Fruit fly (Drosophila melanogaster) whole organism, embryonic: Measurements from ENCODE around the gene CG6142.

Experiments
- Adf1 ChIP-seq: fragments of 200-800 bp; sonication (Bioruptor generic); IDR thresholded peaks from 2 replicates; pipeline ENCODE4 v1.3.6; 2022; ENCODE audit warnings: missing biosample characterization, missing genetic modification characterization
- CG1024 ChIP-seq: fragments of 200-800 bp; sonication (Bioruptor generic); IDR thresholded peaks from 2 replicates; pipeline ENCODE4 v1.3.6; 2022; ENCODE audit warnings: missing biosample characterization, missing genetic modification characterization
- CG10565 ChIP-seq: fragments of 200-800 bp; sonication (Bioruptor generic); optimal IDR thresholded peaks from 3 replicates; lab custom pipeline; 2016; ENCODE audit warnings: missing biosample characterization, mild to moderate bottlenecking, missing genetic modification characterization
- CG11247 ChIP-seq: fragments of 200-800 bp; sonication (Bioruptor generic); IDR thresholded peaks from 2 replicates; pipeline ENCODE4 v1.3.6; 2022; ENCODE audit warnings: missing biosample characterization, missing genetic modification characterization
- CG11504 ChIP-seq: fragments of 200-800 bp; sonication (Bioruptor generic); optimal IDR thresholded peaks from 3 replicates; lab custom pipeline; 2019; ENCODE audit warnings: missing biosample characterization, mild to moderate bottlenecking, missing genetic modification characterization, moderate library complexity
- CG13296 ChIP-seq: fragments of 200-800 bp; sonication (Bioruptor generic); optimal IDR thresholded peaks from 3 replicates; lab custom pipeline; 2018; ENCODE audit warnings: missing biosample characterization, mild to moderate bottlenecking, missing genetic modification characterization
- CG14667 ChIP-seq: fragments of 200-800 bp; sonication (Bioruptor generic); IDR thresholded peaks from 2 replicates; pipeline ENCODE4 v1.3.6; 2022; ENCODE audit warnings: missing biosample characterization, missing genetic modification characterization
- CG15479 ChIP-seq: fragments of 200-800 bp; sonication (Bioruptor generic); optimal IDR thresholded peaks from 3 replicates; lab custom pipeline; 2019; ENCODE audit warnings: missing biosample characterization, mild to moderate bottlenecking, missing genetic modification characterization, moderate library complexity
- CG15514 ChIP-seq: fragments of 200-800 bp; sonication (Bioruptor generic); optimal IDR thresholded peaks from 3 replicates; lab custom pipeline; 2017; ENCODE audit warnings: missing biosample characterization, missing genetic modification characterization, mild to moderate bottlenecking, moderate library complexity, missing genetic modification reagents
- CG15601 ChIP-seq: fragments of 200-800 bp; sonication (Bioruptor generic); optimal IDR thresholded peaks from 3 replicates; lab custom pipeline; 2019; ENCODE audit warnings: missing biosample characterization, mild to moderate bottlenecking, missing genetic modification characterization, moderate library complexity
- CG1603 ChIP-seq: fragments of 200-800 bp; sonication (Bioruptor generic); optimal IDR thresholded peaks from 2 replicates; lab custom pipeline; 2019; ENCODE audit warnings: missing biosample characterization, mild to moderate bottlenecking, missing genetic modification characterization, moderate library complexity
- CG2712 ChIP-seq: fragments of 200-800 bp; optimal IDR thresholded peaks from 3 replicates; lab custom pipeline; 2019; ENCODE audit warnings: missing biosample characterization, mild to moderate bottlenecking, missing genetic modification characterization, moderate library complexity
- CG31365 ChIP-seq: fragments of 200-800 bp; sonication (Bioruptor generic); optimal IDR thresholded peaks from 2 replicates; lab custom pipeline; 2018; ENCODE audit warnings: missing biosample characterization, mild to moderate bottlenecking, missing genetic modification characterization
- CG8290 ChIP-seq, 3 experiments: fragments of 200-800 bp; sonication (Bioruptor generic); optimal IDR thresholded peaks; 2 replicates each; lab custom pipeline; 2016 to 2019; ENCODE audit warnings: missing biosample characterization in 3 of 3, missing genetic modification characterization in 3 of 3, mild to moderate bottlenecking in 2 of 3, moderate library complexity in 1 of 3
- CG8765 ChIP-seq: fragments of 200-800 bp; sonication (Bioruptor generic); IDR thresholded peaks from 2 replicates; pipeline ENCODE4 v1.3.6; 2022; ENCODE audit warnings: missing biosample characterization, missing genetic modification characterization
- CG9817 ChIP-seq: fragments of 200-800 bp; sonication (Bioruptor generic); optimal IDR thresholded peaks from 2 replicates; lab custom pipeline; 2018; ENCODE audit warnings: missing biosample characterization, mild to moderate bottlenecking, missing genetic modification characterization, moderate library complexity
- CTCF ChIP-seq: fragments of 200-800 bp; sonication (Bioruptor generic); optimal IDR thresholded peaks from 2 replicates; lab custom pipeline; 2017; ENCODE audit warnings: missing biosample characterization, mild to moderate bottlenecking, missing genetic modification characterization, moderate library complexity
- CoRest ChIP-seq: fragments of 200-800 bp; sonication (Bioruptor generic); optimal IDR thresholded peaks from 3 replicates; lab custom pipeline; 2018; ENCODE audit warnings: missing biosample characterization, mild to moderate bottlenecking, missing genetic modification characterization, moderate library complexity
- Dek ChIP-seq: fragments of 200-800 bp; sonication (Bioruptor generic); optimal IDR thresholded peaks from 3 replicates; lab custom pipeline; 2019; ENCODE audit warnings: missing biosample characterization, mild to moderate bottlenecking, missing genetic modification characterization, moderate library complexity
- Dp ChIP-seq: fragments of 200-800 bp; sonication (Bioruptor generic); optimal IDR thresholded peaks from 2 replicates; lab custom pipeline; 2018; ENCODE audit warnings: missing biosample characterization, mild to moderate bottlenecking, missing genetic modification characterization, moderate library complexity
- E2f2 ChIP-seq: fragments of 200-800 bp; sonication (Bioruptor generic); IDR thresholded peaks from 2 replicates; pipeline ENCODE4 v1.3.6; 2022; ENCODE audit warnings: missing biosample characterization, missing genetic modification characterization
- Eip74EF ChIP-seq, 2 experiments: fragments of 200-800 bp in 1 of 2; fragments of >200 bp in 1 of 2; sonication (Bioruptor generic) in 1 of 2; optimal IDR thresholded peaks; 2 replicates each; lab custom pipeline; 2017 to 2019; ENCODE audit warnings: missing biosample characterization in 2 of 2, missing genetic modification characterization in 2 of 2, mild to moderate bottlenecking in 1 of 2, moderate library complexity in 1 of 2
- Ets97D ChIP-seq: fragments of 200-800 bp; sonication (Bioruptor generic); optimal IDR thresholded peaks from 3 replicates; lab custom pipeline; 2016; ENCODE audit warnings: missing biosample characterization, missing genetic modification characterization
- Gsc ChIP-seq: fragments of 200-800 bp; sonication (Bioruptor generic); IDR thresholded peaks from 2 replicates; pipeline ENCODE4 v1.3.6; 2022; ENCODE audit warnings: missing biosample characterization, missing genetic modification characterization
- HmgZ ChIP-seq: fragments of 200-800 bp; sonication (Bioruptor generic); optimal IDR thresholded peaks from 2 replicates; lab custom pipeline; 2018; ENCODE audit warnings: missing biosample characterization, mild to moderate bottlenecking, missing genetic modification characterization
- Lhr ChIP-seq: fragments of 200-800 bp; sonication (Bioruptor generic); optimal IDR thresholded peaks from 3 replicates; lab custom pipeline; 2017; ENCODE audit warnings: mild to moderate bottlenecking, missing biosample characterization, missing genetic modification reagents, missing genetic modification characterization
- Med ChIP-seq: fragments of 200-800 bp; sonication (Bioruptor generic); peaks from one replicate; lab custom pipeline; 2016; ENCODE audit warnings: missing biosample characterization, missing genetic modification characterization, mild to moderate bottlenecking, inconsistent platforms, moderate library complexity
- Nf-YC ChIP-seq: fragments of 200-800 bp; optimal IDR thresholded peaks from 3 replicates; lab custom pipeline; 2019; ENCODE audit warnings: missing biosample characterization, mild to moderate bottlenecking, missing genetic modification characterization, moderate library complexity
- Opbp ChIP-seq: fragments of 200-800 bp; sonication (Bioruptor generic); IDR thresholded peaks from 3 replicates; pipeline ENCODE4 v1.3.6; 2022; ENCODE audit warnings: missing biosample characterization, missing genetic modification characterization; ENCODE audit not compliant: partially characterized antibody
- Sin3A ChIP-seq: fragments of >200 bp; optimal IDR thresholded peaks from 2 replicates; lab custom pipeline; 2018
- chinmo ChIP-seq: fragments of 200-800 bp; sonication (Bioruptor generic); IDR thresholded peaks from 4 replicates; pipeline ENCODE4 v1.3.6; 2022; ENCODE audit warnings: missing biosample characterization, missing genetic modification characterization; ENCODE audit not compliant: partially characterized antibody
- crp ChIP-seq, 2 experiments: fragments of 200-800 bp; sonication (Bioruptor generic); optimal IDR thresholded peaks; 2 replicates in 1 of 2; 3 replicates in 1 of 2; lab custom pipeline; 2017; ENCODE audit warnings: missing biosample characterization in 2 of 2, missing genetic modification characterization in 2 of 2, mild to moderate bottlenecking in 1 of 2, moderate library complexity in 1 of 2
- eve ChIP-seq, 2 experiments: fragments of >200 bp; optimal IDR thresholded peaks; 2 replicates each; lab custom pipeline; 2017; ENCODE audit warnings: missing biosample characterization in 2 of 2, missing genetic modification characterization in 2 of 2
- fu2 ChIP-seq: fragments of 200-800 bp; sonication (Bioruptor generic); optimal IDR thresholded peaks from 2 replicates; lab custom pipeline; 2016; ENCODE audit warnings: missing biosample characterization, missing genetic modification characterization
- gfzf ChIP-seq: fragments of 200-800 bp; sonication (Bioruptor generic); optimal IDR thresholded peaks from 2 replicates; lab custom pipeline; 2016; ENCODE audit warnings: missing biosample characterization, mild to moderate bottlenecking, missing genetic modification characterization, moderate library complexity
- knrl ChIP-seq: fragments of 200-800 bp; sonication (Bioruptor generic); IDR thresholded peaks from 3 replicates; pipeline ENCODE4 v1.3.6; 2022; ENCODE audit warnings: missing biosample characterization, missing genetic modification characterization; ENCODE audit not compliant: partially characterized antibody
- nmo ChIP-seq: fragments of 200-800 bp; sonication (Bioruptor generic); optimal IDR thresholded peaks from 2 replicates; lab custom pipeline; 2018; ENCODE audit warnings: missing biosample characterization, mild to moderate bottlenecking, missing genetic modification characterization, moderate library complexity
- pzg ChIP-seq: fragments of 200-800 bp; sonication (Bioruptor generic); optimal IDR thresholded peaks from 3 replicates; lab custom pipeline; 2018; ENCODE audit warnings: missing biosample characterization, mild to moderate bottlenecking, missing genetic modification characterization, moderate library complexity
- sc ChIP-seq, 3 experiments: fragments of >200 bp in 2 of 3; fragments of 200-800 bp in 1 of 3; sonication (Bioruptor generic) in 1 of 3; optimal IDR thresholded peaks; 2 replicates in 2 of 3; 3 replicates in 1 of 3; lab custom pipeline; 2017; ENCODE audit warnings: mild to moderate bottlenecking in 1 of 3, missing biosample characterization in 1 of 3, missing genetic modification characterization in 1 of 3, missing genetic modification reagents in 1 of 3
- sd ChIP-seq: fragments of 200-800 bp; sonication (Bioruptor generic); optimal IDR thresholded peaks from 3 replicates; lab custom pipeline; 2018; ENCODE audit warnings: missing biosample characterization, mild to moderate bottlenecking, missing genetic modification characterization, moderate library complexity
- sqz ChIP-seq: fragments of 200-800 bp; sonication (Bioruptor generic); optimal IDR thresholded peaks from 3 replicates; lab custom pipeline; 2018; ENCODE audit warnings: missing biosample characterization, mild to moderate bottlenecking, missing genetic modification characterization
- tin ChIP-seq: fragments of 200-800 bp; sonication (Bioruptor generic); optimal IDR thresholded peaks from 3 replicates; lab custom pipeline; 2016; ENCODE audit warnings: missing biosample characterization, missing genetic modification characterization

Gene CG6142

DNA sequence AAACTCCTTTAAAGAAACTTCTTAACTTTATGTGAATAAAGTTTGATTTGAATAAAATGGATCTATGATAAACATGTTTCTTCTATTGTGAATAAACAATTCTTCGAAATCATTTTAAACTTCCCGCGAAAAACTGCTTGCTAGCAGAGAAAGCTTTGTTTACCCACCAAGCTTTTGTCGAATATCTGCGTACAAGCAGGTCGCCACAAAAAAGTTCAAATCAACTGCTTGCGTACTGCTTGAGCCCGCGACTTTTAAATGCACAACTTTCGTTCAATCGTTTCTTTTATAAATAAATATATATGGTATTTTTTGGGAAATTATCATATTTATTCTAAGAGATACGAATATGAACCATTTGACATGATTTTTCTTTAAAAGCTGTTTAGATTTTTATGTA is 29.5 kb upstream of the CG6142 start:
- TF ChIP-seq CG2712 (tag; lab: Kevin White, UChicago) (peak; percentile 57), sqz (no peak), Dek (tag; lab: Kevin White, UChicago) (peak; percentile 13), Dp (GFP tag; lab: Kevin White, UChicago) (peak; percentile 100), tin (GFP tag; lab: Kevin White, UChicago) (no peak), gfzf (GFP tag; lab: Kevin White, UChicago) (peak; percentile 3), knrl (GFP tag; lab: Robert Waterston, UW) (peak; percentile 42; the same call in 1 of the 3 replicates), CG8765 (GFP tag; lab: Robert Waterston, UW) (no peak), CTCF (peak; percentile 48), Lhr (GFP tag; lab: Kevin White, UChicago) (peak; percentile 30), CG13296 (GFP tag; lab: Kevin White, UChicago) (no peak), Gsc (GFP tag; lab: Robert Waterston, UW) (no peak), CG11504 (tag; lab: Kevin White, UChicago) (peak; percentile 65), CG1024 (no peak), CG1603 (tag; lab: Kevin White, UChicago) (peak; percentile 31), sc (optimal IDR thresholded peaks at IDR 0.05; lab: Kevin White, UChicago) (no peak), sc (GFP tag; optimal IDR thresholded peaks at IDR 0.05; lab: Kevin White, UChicago) (no peak), chinmo (GFP tag; lab: Robert Waterston, UW) (peak; percentile 81; the same call in 2 of the 4 replicates), fu2 (GFP tag; lab: Kevin White, UChicago) (no peak), sd (tag; lab: Kevin White, UChicago) (peak; percentile 94), E2f2 (GFP tag; lab: Robert Waterston, UW) (peak; percentile 100), CG14667 (GFP tag; lab: Robert Waterston, UW) (no peak), Med (peak; percentile 52), Opbp (GFP tag; lab: Robert Waterston, UW) (peak; percentile 17; the same call in 1 of the 3 replicates), Sin3A (no peak), nmo (GFP tag; lab: Kevin White, UChicago) (peak; percentile 6), HmgZ (tag; lab: Kevin White, UChicago) (peak; percentile 62), Nf-YC (tag; lab: Kevin White, UChicago) (peak; percentile 34), pzg (peak; percentile 46), CG8290 (GFP tag; optimal IDR thresholded peaks at IDR 0.05; lab: Kevin White, UChicago) (no peak), CG8290 (tag; optimal IDR thresholded peaks at IDR 0.05; lab: Kevin White, UChicago) (peak in 1 of 2 experiments; percentile 17), CG10565 (GFP tag; lab: Kevin White, UChicago) (no peak), Eip74EF (GFP tag; optimal IDR thresholded peaks at IDR 0.05; lab: Kevin White, UChicago) (peak in 1 of 2 experiments; percentile 56), CG15479 (GFP tag; lab: Kevin White, UChicago) (no peak), CG9817 (tag; lab: Kevin White, UChicago) (no peak), crp (GFP tag; optimal IDR thresholded peaks at IDR 0.05; lab: Kevin White, UChicago) (no peak), CG15514 (peak; percentile 3), eve (GFP tag; optimal IDR thresholded peaks at IDR 0.05; lab: Kevin White, UChicago) (no peak), Ets97D (peak; percentile 12), CG15601 (peak; percentile 38), CG31365 (peak; percentile 99), CoRest (tag; lab: Kevin White, UChicago) (peak; percentile 35), CG11247 (GFP tag; lab: Robert Waterston, UW) (no peak), Adf1 (peak; percentile 68)
